Worm (Caenorhabditis elegans): ENCODE measurements around the gene Y75B8A.63.

ce11 chrIII:12333445-12333844 is 5.7 kb downstream of the Y75B8A.63 start, which contains the start of gene zip-1:
- TF ChIP-seq hlh-8 (tag; optimal IDR thresholded peaks at IDR 0.05): no peak
- no peak for TF ChIP-seq dve-1 (tag; optimal IDR thresholded peaks at IDR 0.05)
- no peak for TF ChIP-seq elt-2 (tag; optimal IDR thresholded peaks at IDR 0.05)
- TF ChIP-seq T23F11.4 (GFP tag; optimal IDR thresholded peaks at IDR 0.05): no peak
- TF ChIP-seq ahr-1 (tag; optimal IDR thresholded peaks at IDR 0.05): no peak
- no peak for TF ChIP-seq unc-86 (tag; optimal IDR thresholded peaks at IDR 0.05)
- no peak for TF ChIP-seq pat-9 (tag; optimal IDR thresholded peaks at IDR 0.05)
- TF ChIP-seq pqm-1 (tag; optimal IDR thresholded peaks at IDR 0.05): no peak
- no peak for TF ChIP-seq fkh-6 (tag; optimal IDR thresholded peaks at IDR 0.05)

Data from whole organism, late embryonic.